Fruit fly (Drosophila melanogaster): ENCODE data around the gene CG7148.

The CG7148 gene

dm6 chr3L:21832203-21833160, at the start of gene CG7148, which contains the start of gene Nopp140 (continued):
- no peak for TF ChIP-seq GATAe (GFP tag; conservative IDR thresholded peaks at IDR 0.05)
- peak; percentile 15 for TF ChIP-seq trh (GFP tag; optimal IDR thresholded peaks at IDR 0.05)
- peak; percentile 19 for TF ChIP-seq pb (GFP tag; optimal IDR thresholded peaks at IDR 0.05)
- TF ChIP-seq CG13424 (tag; optimal IDR thresholded peaks at IDR 0.05) = peak; percentile 67
- peak; percentile 71 for TF ChIP-seq ind (GFP tag; optimal IDR thresholded peaks at IDR 0.05)
- peak; percentile 30 for TF ChIP-seq CG7928 (GFP tag; optimal IDR thresholded peaks at IDR 0.05)
- no peak for TF ChIP-seq nerfin-2 (GFP tag; IDR thresholded peaks at IDR 0.05; ENCODE audit: partially characterized antibody)
- TF ChIP-seq CG17186 (GFP tag; optimal IDR thresholded peaks at IDR 0.05) = peak; percentile 73
- no peak for TF ChIP-seq CG17568 (GFP tag; optimal IDR thresholded peaks at IDR 0.05)
- no peak for TF ChIP-seq zf30C (GFP tag; optimal IDR thresholded peaks at IDR 0.05)
- peak; percentile 76 for TF ChIP-seq CG9609 (GFP tag; optimal IDR thresholded peaks at IDR 0.05)
- peak; percentile 8 for TF ChIP-seq CG9437 (GFP tag; optimal IDR thresholded peaks at IDR 0.05)
- no peak for TF ChIP-seq pan (optimal IDR thresholded peaks at IDR 0.05)
- TF ChIP-seq pan (GFP tag; optimal IDR thresholded peaks at IDR 0.05 in 1 of 2, IDR thresholded peaks at IDR 0.05 in 1 of 2) = peak in 1 of 2 experiments; percentile 65
- no peak for TF ChIP-seq oc (tag; optimal IDR thresholded peaks at IDR 0.05)
- peak; percentile 46 for TF ChIP-seq Abd-B (GFP tag; optimal IDR thresholded peaks at IDR 0.05)
- 0 out of 3 replicates have a peak, but pooled peaks have one; percentile 24 for TF ChIP-seq CG11695 (GFP tag; IDR thresholded peaks at IDR 0.05)
- TF ChIP-seq CG17385 (GFP tag; optimal IDR thresholded peaks at IDR 0.05) = peak; percentile 63
- TF ChIP-seq nom (GFP tag; optimal IDR thresholded peaks at IDR 0.05) = peak; percentile 46
- peak; percentile 22 for TF ChIP-seq tap (tag; optimal IDR thresholded peaks at IDR 0.05)
- peak; percentile 79 for TF ChIP-seq CG8924 (tag; optimal IDR thresholded peaks at IDR 0.05)
- TF ChIP-seq pum (GFP tag; optimal IDR thresholded peaks at IDR 0.05) = peak; percentile 47
- TF ChIP-seq CG12769 (tag; optimal IDR thresholded peaks at IDR 0.05) = peak; percentile 79
- no peak for TF ChIP-seq CG7963 (GFP tag; IDR thresholded peaks at IDR 0.05; ENCODE audit: partially characterized antibody)
- TF ChIP-seq CG14860 (GFP tag; IDR thresholded peaks at IDR 0.05; ENCODE audit: partially characterized antibody) = no peak
- peak in 1 of 2 experiments; percentile 51 for TF ChIP-seq insv (GFP tag; optimal IDR thresholded peaks at IDR 0.05)
- peak; percentile 57 for TF ChIP-seq az2 (GFP tag; optimal IDR thresholded peaks at IDR 0.05)
- peak; percentile 79 for TF ChIP-seq CG11456 (GFP tag; IDR thresholded peaks at IDR 0.05)
- peak; percentile 49 for TF ChIP-seq Ssrp (tag; optimal IDR thresholded peaks at IDR 0.05)
- no peak for TF ChIP-seq CG10462 (GFP tag; optimal IDR thresholded peaks at IDR 0.05)
- peak; percentile 72 for TF ChIP-seq CG13894 (tag; optimal IDR thresholded peaks at IDR 0.05)
- TF ChIP-seq crol (GFP tag; IDR thresholded peaks at IDR 0.05) = no peak
- TF ChIP-seq Dp (GFP tag; optimal IDR thresholded peaks at IDR 0.05) = peak; percentile 34
- TF ChIP-seq bowl (GFP tag; IDR thresholded peaks at IDR 0.05) = 0 out of 2 replicates have a peak, but pooled peaks have one; percentile 25
- TF ChIP-seq CG18262 (tag; optimal IDR thresholded peaks at IDR 0.05) = peak; percentile 60
- TF ChIP-seq CG16815 (GFP tag; optimal IDR thresholded peaks at IDR 0.05) = peak; percentile 35
- no peak for TF ChIP-seq tio (GFP tag; optimal IDR thresholded peaks at IDR 0.05)
- peak; percentile 82 for TF ChIP-seq row (GFP tag; IDR thresholded peaks at IDR 0.05)
- peak; percentile 60 for TF ChIP-seq al (GFP tag; IDR thresholded peaks at IDR 0.05)
- TF ChIP-seq aop (GFP tag; IDR thresholded peaks at IDR 0.05) = no peak
- peak; percentile 64 for TF ChIP-seq Fer1 (GFP tag; optimal IDR thresholded peaks at IDR 0.05)
- TF ChIP-seq esg (GFP tag; conservative IDR thresholded peaks at IDR 0.05) = peak; percentile 44
- TF ChIP-seq Dip2 (GFP tag; IDR thresholded peaks at IDR 0.05) = no peak
- TF ChIP-seq CG12299 (tag; optimal IDR thresholded peaks at IDR 0.05) = no peak
- peak; percentile 71 for TF ChIP-seq mirr (GFP tag; optimal IDR thresholded peaks at IDR 0.05)
- TF ChIP-seq CG18764 (GFP tag; optimal IDR thresholded peaks at IDR 0.05) = peak; percentile 49
- no peak for TF ChIP-seq psq (GFP tag; optimal IDR thresholded peaks at IDR 0.05)
- peak; percentile 52; the same call in 1 of the 2 replicates for TF ChIP-seq Atf6 (GFP tag; IDR thresholded peaks at IDR 0.05)
